Worm (Caenorhabditis elegans) whole organism, L2 larva: Measurements from ENCODE around the gene lmd-3.
A peak's percentile ranks its signal among the peaks of the same experiment; 100 is the strongest.

ENCODE experiments used
- F13H6.1 ChIP-seq: sonication (generic microtip); optimal IDR thresholded peaks from 2 replicates; lab custom pipeline; 2016; ENCODE audit warnings: missing genetic modification characterization, missing compliant biosample characterization
- ZK546.5 ChIP-seq: sonication (generic microtip); optimal IDR thresholded peaks from 2 replicates; lab custom pipeline; 2017; ENCODE audit warnings: missing biosample characterization, missing genetic modification characterization
- ama-1 ChIP-seq: fragments of 150-350 bp; optimal IDR thresholded peaks from 2 replicates; lab custom pipeline; 2018; ENCODE audit warnings: inconsistent platforms
- blmp-1 ChIP-seq: sonication (generic microtip); optimal IDR thresholded peaks from 2 replicates; lab custom pipeline; 2017; ENCODE audit warnings: missing genetic modification characterization, mild to moderate bottlenecking, missing compliant biosample characterization, antibody characterized with exemption, moderate library complexity; ENCODE audit not compliant: insufficient read depth
- ceh-82 ChIP-seq: fragments of 150-350 bp; optimal IDR thresholded peaks from 2 replicates; lab custom pipeline; 2014; ENCODE audit warnings: missing biosample characterization, missing genetic modification characterization
- crh-2 ChIP-seq: sonication (generic microtip); optimal IDR thresholded peaks from 2 replicates; lab custom pipeline; 2017; ENCODE audit warnings: missing biosample characterization, missing genetic modification characterization
- dmd-4 ChIP-seq: sonication (generic microtip); optimal IDR thresholded peaks from 2 replicates; lab custom pipeline; 2017; ENCODE audit warnings: missing biosample characterization, missing genetic modification characterization
- egl-27 ChIP-seq: sonication (generic microtip); optimal IDR thresholded peaks from 3 replicates; lab custom pipeline; 2017; ENCODE audit warnings: missing biosample characterization, missing genetic modification reagents, missing genetic modification characterization
- elt-3 ChIP-seq: sonication (generic microtip); optimal IDR thresholded peaks from 2 replicates; lab custom pipeline; 2017; ENCODE audit warnings: missing biosample characterization, missing genetic modification characterization
- fos-1 ChIP-seq: fragments of 150-350 bp; optimal IDR thresholded peaks from 2 replicates; lab custom pipeline; 2014; ENCODE audit warnings: missing biosample characterization, missing genetic modification characterization
- gmeb-1 ChIP-seq: fragments of 150-350 bp; optimal IDR thresholded peaks from 2 replicates; lab custom pipeline; 2014; ENCODE audit warnings: missing biosample characterization, missing genetic modification characterization
- lin-11 ChIP-seq: fragments of 150-350 bp; sonication (generic microtip); optimal IDR thresholded peaks from 2 replicates; lab custom pipeline; 2014; ENCODE audit warnings: missing biosample characterization, missing genetic modification characterization, inconsistent platforms, mixed read lengths
- lin-13 ChIP-seq: fragments of 150-350 bp; optimal IDR thresholded peaks from 2 replicates; lab custom pipeline; 2014; ENCODE audit warnings: missing biosample characterization, missing genetic modification reagents, missing genetic modification characterization
- lsy-2 ChIP-seq, 2 experiments: fragments of 150-350 bp in 1 of 2; sonication (generic microtip) in 1 of 2; optimal IDR thresholded peaks; 2 replicates each; lab custom pipeline; 2014 to 2017; ENCODE audit warnings: missing biosample characterization in 2 of 2, missing genetic modification characterization in 2 of 2
- mdl-1 ChIP-seq, 2 experiments: fragments of 150-350 bp in 1 of 2; sonication (generic microtip) in 1 of 2; optimal IDR thresholded peaks; 2 replicates each; lab custom pipeline; 2017; ENCODE audit warnings: missing biosample characterization in 2 of 2, missing genetic modification characterization in 2 of 2
- nhr-12 ChIP-seq: fragments of 150-350 bp; optimal IDR thresholded peaks from 2 replicates; lab custom pipeline; 2014; ENCODE audit warnings: missing biosample characterization, missing genetic modification characterization
- nhr-129 ChIP-seq: fragments of 150-350 bp; optimal IDR thresholded peaks from 2 replicates; lab custom pipeline; 2014; ENCODE audit warnings: missing biosample characterization, missing genetic modification characterization
- nhr-21 ChIP-seq: fragments of 150-350 bp; optimal IDR thresholded peaks from 2 replicates; lab custom pipeline; 2014; ENCODE audit warnings: missing biosample characterization, missing genetic modification characterization
- nhr-25 ChIP-seq: fragments of 150-350 bp; sonication (generic microtip); optimal IDR thresholded peaks from 3 replicates; lab custom pipeline; 2014; ENCODE audit warnings: missing biosample characterization, missing genetic modification characterization
- nhr-6 ChIP-seq: fragments of 150-350 bp; optimal IDR thresholded peaks from 2 replicates; lab custom pipeline; 2014; ENCODE audit warnings: missing biosample characterization, missing genetic modification characterization
- skn-1 ChIP-seq: sonication (generic microtip); optimal IDR thresholded peaks from 2 replicates; lab custom pipeline; 2017; ENCODE audit warnings: missing biosample characterization, missing genetic modification characterization
- sma-3 ChIP-seq: sonication (generic microtip); optimal IDR thresholded peaks from 2 replicates; lab custom pipeline; 2016; ENCODE audit warnings: missing genetic modification reagents, missing genetic modification characterization, missing compliant biosample characterization
- sma-9 ChIP-seq, 2 experiments: fragments of 150-350 bp in 1 of 2; sonication (generic microtip) in 1 of 2; optimal IDR thresholded peaks; 2 replicates each; lab custom pipeline; 2014 to 2016; ENCODE audit warnings: missing genetic modification characterization in 2 of 2, mild to moderate bottlenecking in 1 of 2, missing biosample characterization in 1 of 2, missing compliant biosample characterization in 1 of 2, missing genetic modification reagents in 1 of 2, moderate library complexity in 1 of 2
- snpc-4 ChIP-seq: fragments of 150-350 bp; optimal IDR thresholded peaks from 2 replicates; lab custom pipeline; 2014; ENCODE audit warnings: missing biosample characterization, missing genetic modification characterization
- zag-1 ChIP-seq: fragments of 150-350 bp; optimal IDR thresholded peaks from 2 replicates; lab custom pipeline; 2014; ENCODE audit warnings: missing biosample characterization, missing genetic modification characterization
- ztf-1 ChIP-seq: fragments of 200-800 bp; sonication (Bioruptor generic); conservative IDR thresholded peaks from 2 replicates; pipeline ENCODE4 v1.3.6; 2022; ENCODE audit warnings: missing genetic modification characterization, missing compliant biosample characterization

Gene lmd-3

ce11 chrV:8409594-8409993 is 35.0 kb downstream of the lmd-3 start:
- TF ChIP-seq mdl-1 (tag; optimal IDR thresholded peaks at IDR 0.05; lab: Kevin White, UChicago) (no peak), nhr-12 (tag; lab: Kevin White, UChicago) (no peak), ceh-82 (tag; lab: Kevin White, UChicago) (no peak), snpc-4 (tag; lab: Kevin White, UChicago) (no peak), fos-1 (tag; lab: Kevin White, UChicago) (peak; percentile 17), ztf-1 (GFP tag; lab: Robert Waterston, UW) (no peak), elt-3 (tag; lab: Kevin White, UChicago) (no peak), blmp-1 (tag; lab: Kevin White, UChicago) (peak; percentile 78), nhr-21 (peak; percentile 13)
- TF ChIP-seq, all 48 proteins: peak for 3

ce11 chrV:8406911-8407310 is 37.7 kb downstream of the lmd-3 start:
- peak; percentile 31 for TF ChIP-seq nhr-25
- no peak for TF ChIP-seq sma-3
- TF ChIP-seq crh-2 (tag; lab: Kevin White, UChicago), result no peak
- peak; percentile 66 for TF ChIP-seq nhr-129 (tag; lab: Kevin White, UChicago)
- peak; percentile 13 for TF ChIP-seq sma-9 (GFP tag; optimal IDR thresholded peaks at IDR 0.05; lab: Kevin White, UChicago)
- no peak for TF ChIP-seq sma-9 (tag; optimal IDR thresholded peaks at IDR 0.05; lab: Kevin White, UChicago)
- TF ChIP-seq blmp-1 (tag; lab: Kevin White, UChicago), result peak; percentile 0
- TF ChIP-seq dmd-4 (tag; lab: Kevin White, UChicago), result no peak
- TF ChIP-seq, all 48 proteins: peak for 4

ce11 chrV:8406155-8406554 is 38.5 kb downstream of the lmd-3 start:
- TF ChIP-seq ZK546.5 (tag; lab: Kevin White, UChicago) (no peak), nhr-6 (tag; lab: Kevin White, UChicago) (no peak), nhr-25 (peak; percentile 24), nhr-12 (tag; lab: Kevin White, UChicago) (no peak), zag-1 (no peak), lsy-2 (tag; optimal IDR thresholded peaks at IDR 0.05; lab: Kevin White, UChicago) (no peak), egl-27 (tag; lab: Kevin White, UChicago) (no peak)

- no peak for TF ChIP-seq lin-11 (tag; lab: Kevin White, UChicago)
- TF ChIP-seq gmeb-1 (tag; lab: Kevin White, UChicago), result no peak
- peak; percentile 24 for TF ChIP-seq sma-9 (GFP tag; optimal IDR thresholded peaks at IDR 0.05; lab: Kevin White, UChicago)
- no peak for TF ChIP-seq sma-9 (tag; optimal IDR thresholded peaks at IDR 0.05; lab: Kevin White, UChicago)
- no peak for TF ChIP-seq lin-13
- peak; percentile 15 for TF ChIP-seq blmp-1 (tag; lab: Kevin White, UChicago)
- TF ChIP-seq ama-1, result no peak
Measured at ce11 chrV:8404339-8404738, 40.3 kb downstream of the lmd-3 start.

ce11 chrV:8403916-8404315 is 40.7 kb downstream of the lmd-3 start:
- peak; percentile 10 for TF ChIP-seq fos-1 (tag; lab: Kevin White, UChicago)
- TF ChIP-seq mdl-1 (tag; optimal IDR thresholded peaks at IDR 0.05; lab: Kevin White, UChicago), result no peak

- TF ChIP-seq F13H6.1 (tag; lab: Kevin White, UChicago) (peak; percentile 60), nhr-21 (peak; percentile 2), skn-1 (tag; lab: Kevin White, UChicago) (no peak)
- TF ChIP-seq, all 48 proteins: peak for 2
Measured at ce11 chrV:8403152-8403551, 41.5 kb downstream of the lmd-3 start.

ce11 chrV:8402392-8402791 is 42.2 kb downstream of the lmd-3 start, which contains the start of gene F52E1.9:
Gene F52E1.9 (minus strand): TSS chrV:8402669.
- no peak for TF ChIP-seq zag-1
- peak; percentile 17 for TF ChIP-seq sma-9 (GFP tag; optimal IDR thresholded peaks at IDR 0.05; lab: Kevin White, UChicago)
- TF ChIP-seq sma-9 (tag; optimal IDR thresholded peaks at IDR 0.05; lab: Kevin White, UChicago), result no peak
- TF ChIP-seq fos-1 (tag; lab: Kevin White, UChicago), result peak; percentile 60

ce11 chrV:8401267-8401666 is 43.3 kb downstream of the lmd-3 start:
- TF ChIP-seq nhr-21 (peak; percentile 20), fos-1 (tag; lab: Kevin White, UChicago) (no peak)
